Fruit fly (Drosophila melanogaster): Measurements from ENCODE around the gene Lim1.

Lim1 gene

dm6 chrX:8770768-8771167 lies 34.8 kb downstream of the Lim1 start:
- TF ChIP-seq pan (optimal IDR thresholded peaks at IDR 0.05), result no peak
- no peak for TF ChIP-seq psq (optimal IDR thresholded peaks at IDR 0.05)
- no peak for TF ChIP-seq Dll (optimal IDR thresholded peaks at IDR 0.05)
- TF ChIP-seq EcR (GFP tag; optimal IDR thresholded peaks at IDR 0.05), result no peak
- no peak for TF ChIP-seq usp (GFP tag; optimal IDR thresholded peaks at IDR 0.05)
- no peak for TF ChIP-seq CG8478 (optimal IDR thresholded peaks at IDR 0.05)

dm6 chrX:8769157-8769556 lies 36.4 kb downstream of the Lim1 start:
- TF ChIP-seq EcR (GFP tag; optimal IDR thresholded peaks at IDR 0.05) (no peak), Dll (optimal IDR thresholded peaks at IDR 0.05) (no peak), pan (optimal IDR thresholded peaks at IDR 0.05) (no peak), psq (optimal IDR thresholded peaks at IDR 0.05) (no peak)

dm6 chrX:8767304-8767703 lies 38.3 kb downstream of the Lim1 start:
- TF ChIP-seq EcR (GFP tag; optimal IDR thresholded peaks at IDR 0.05) (no peak), CG8478 (optimal IDR thresholded peaks at IDR 0.05) (no peak)

- TF ChIP-seq pan (optimal IDR thresholded peaks at IDR 0.05) (no peak), Dll (optimal IDR thresholded peaks at IDR 0.05) (no peak), psq (optimal IDR thresholded peaks at IDR 0.05) (no peak), CG8478 (optimal IDR thresholded peaks at IDR 0.05) (no peak), EcR (GFP tag; optimal IDR thresholded peaks at IDR 0.05) (no peak), usp (GFP tag; optimal IDR thresholded peaks at IDR 0.05) (no peak)
Observed at dm6 chrX:8765270-8765669, 40.3 kb downstream of the Lim1 start.

dm6 chrX:8762260-8762659 lies 43.3 kb downstream of the Lim1 start:
- TF ChIP-seq Dll (optimal IDR thresholded peaks at IDR 0.05), result no peak
- no peak for TF ChIP-seq pan (optimal IDR thresholded peaks at IDR 0.05)
- TF ChIP-seq psq (optimal IDR thresholded peaks at IDR 0.05), result no peak
- no peak for TF ChIP-seq CG8478 (optimal IDR thresholded peaks at IDR 0.05)
- TF ChIP-seq usp (GFP tag; optimal IDR thresholded peaks at IDR 0.05), result no peak
- no peak for TF ChIP-seq EcR (GFP tag; optimal IDR thresholded peaks at IDR 0.05)

- TF ChIP-seq psq (optimal IDR thresholded peaks at IDR 0.05), result no peak
- no peak for TF ChIP-seq EcR (GFP tag; optimal IDR thresholded peaks at IDR 0.05)
- peak; percentile 81 for TF ChIP-seq CG8478 (optimal IDR thresholded peaks at IDR 0.05)
- TF ChIP-seq pan (optimal IDR thresholded peaks at IDR 0.05), result no peak
- no peak for TF ChIP-seq usp (GFP tag; optimal IDR thresholded peaks at IDR 0.05)
- peak; percentile 32 for TF ChIP-seq Dll (optimal IDR thresholded peaks at IDR 0.05)
Observed at dm6 chrX:8757775-8758363, 47.7 kb downstream of the Lim1 start.

dm6 chrX:8755352-8755751 lies 50.3 kb downstream of the Lim1 start:
- TF ChIP-seq usp (GFP tag; optimal IDR thresholded peaks at IDR 0.05) (no peak), pan (optimal IDR thresholded peaks at IDR 0.05) (no peak), EcR (GFP tag; optimal IDR thresholded peaks at IDR 0.05) (no peak), CG8478 (optimal IDR thresholded peaks at IDR 0.05) (no peak), Dll (optimal IDR thresholded peaks at IDR 0.05) (no peak), psq (optimal IDR thresholded peaks at IDR 0.05) (no peak)

- no peak for TF ChIP-seq usp (GFP tag; optimal IDR thresholded peaks at IDR 0.05)
- no peak for TF ChIP-seq psq (optimal IDR thresholded peaks at IDR 0.05)
- TF ChIP-seq Dll (optimal IDR thresholded peaks at IDR 0.05), result no peak
- no peak for TF ChIP-seq EcR (GFP tag; optimal IDR thresholded peaks at IDR 0.05)
- no peak for TF ChIP-seq CG8478 (optimal IDR thresholded peaks at IDR 0.05)
- TF ChIP-seq pan (optimal IDR thresholded peaks at IDR 0.05), result no peak
Observed at dm6 chrX:8753703-8754102, 51.9 kb downstream of the Lim1 start.

- TF ChIP-seq pan (optimal IDR thresholded peaks at IDR 0.05), result no peak
- TF ChIP-seq usp (GFP tag; optimal IDR thresholded peaks at IDR 0.05), result no peak
- TF ChIP-seq psq (optimal IDR thresholded peaks at IDR 0.05), result no peak
- no peak for TF ChIP-seq CG8478 (optimal IDR thresholded peaks at IDR 0.05)
- TF ChIP-seq EcR (GFP tag; optimal IDR thresholded peaks at IDR 0.05), result no peak
- no peak for TF ChIP-seq Dll (optimal IDR thresholded peaks at IDR 0.05)
Observed at dm6 chrX:8747627-8748026, 58.0 kb downstream of the Lim1 start.

dm6 chrX:8746933-8747332 lies 58.7 kb downstream of the Lim1 start:
- no peak for TF ChIP-seq Dll (optimal IDR thresholded peaks at IDR 0.05)
- TF ChIP-seq usp (GFP tag; optimal IDR thresholded peaks at IDR 0.05), result no peak
- no peak for TF ChIP-seq EcR (GFP tag; optimal IDR thresholded peaks at IDR 0.05)
- TF ChIP-seq psq (optimal IDR thresholded peaks at IDR 0.05), result no peak
- no peak for TF ChIP-seq CG8478 (optimal IDR thresholded peaks at IDR 0.05)
- TF ChIP-seq pan (optimal IDR thresholded peaks at IDR 0.05), result no peak

- TF ChIP-seq usp (GFP tag; optimal IDR thresholded peaks at IDR 0.05), result no peak
- TF ChIP-seq EcR (GFP tag; optimal IDR thresholded peaks at IDR 0.05), result no peak
- no peak for TF ChIP-seq CG8478 (optimal IDR thresholded peaks at IDR 0.05)
- no peak for TF ChIP-seq psq (optimal IDR thresholded peaks at IDR 0.05)
- no peak for TF ChIP-seq Dll (optimal IDR thresholded peaks at IDR 0.05)
- no peak for TF ChIP-seq pan (optimal IDR thresholded peaks at IDR 0.05)
Observed at dm6 chrX:8743456-8743965, 62.1 kb downstream of the Lim1 start.

dm6 chrX:8732379-8732778 lies 73.2 kb downstream of the Lim1 start:
- TF ChIP-seq pan (optimal IDR thresholded peaks at IDR 0.05) (no peak), usp (GFP tag; optimal IDR thresholded peaks at IDR 0.05) (no peak), psq (optimal IDR thresholded peaks at IDR 0.05) (no peak), Dll (optimal IDR thresholded peaks at IDR 0.05) (no peak), EcR (GFP tag; optimal IDR thresholded peaks at IDR 0.05) (no peak), CG8478 (optimal IDR thresholded peaks at IDR 0.05) (no peak)

- TF ChIP-seq CG8478 (optimal IDR thresholded peaks at IDR 0.05), result no peak
- no peak for TF ChIP-seq Dll (optimal IDR thresholded peaks at IDR 0.05)
- no peak for TF ChIP-seq EcR (GFP tag; optimal IDR thresholded peaks at IDR 0.05)
- no peak for TF ChIP-seq pan (optimal IDR thresholded peaks at IDR 0.05)
- TF ChIP-seq psq (optimal IDR thresholded peaks at IDR 0.05), result no peak
- no peak for TF ChIP-seq usp (GFP tag; optimal IDR thresholded peaks at IDR 0.05)
Observed at dm6 chrX:8731464-8731863, 74.1 kb downstream of the Lim1 start.

All from whole organism.